Worm (Caenorhabditis elegans) whole organism, late embryonic: ENCODE measurements around the gene pqn-54.

ENCODE experiments used
- F13H6.1 ChIP-seq: sonication (generic microtip); optimal IDR thresholded peaks from 2 replicates; lab custom pipeline; 2016; ENCODE audit warnings: missing genetic modification characterization, missing compliant biosample characterization
- K02D7.2 ChIP-seq: sonication (generic microtip); optimal IDR thresholded peaks from 2 replicates; lab custom pipeline; 2017; ENCODE audit warnings: mild to moderate bottlenecking, missing genetic modification characterization, missing compliant biosample characterization
- K09A11.1 ChIP-seq: sonication (generic microtip); optimal IDR thresholded peaks from 2 replicates; lab custom pipeline; 2017; ENCODE audit warnings: antibody characterized with exemption, mild to moderate bottlenecking, missing genetic modification characterization, missing compliant biosample characterization; ENCODE audit not compliant: insufficient read depth
- ceh-18 ChIP-seq: sonication (generic microtip); optimal IDR thresholded peaks from 2 replicates; lab custom pipeline; 2016; ENCODE audit warnings: missing genetic modification characterization, missing compliant biosample characterization
- ceh-2 ChIP-seq: sonication (generic microtip); optimal IDR thresholded peaks from 2 replicates; lab custom pipeline; 2016; ENCODE audit warnings: missing genotype, missing genetic modification characterization, missing compliant biosample characterization
- ceh-22 ChIP-seq: sonication (generic microtip); optimal IDR thresholded peaks from 2 replicates; lab custom pipeline; 2017; ENCODE audit warnings: missing biosample characterization, missing genetic modification characterization
- ceh-24 ChIP-seq: sonication (generic microtip); optimal IDR thresholded peaks from 2 replicates; lab custom pipeline; 2016; ENCODE audit warnings: mild to moderate bottlenecking, missing genetic modification characterization, missing compliant biosample characterization
- ceh-30 ChIP-seq: fragments of 150-350 bp; optimal IDR thresholded peaks from 2 replicates; lab custom pipeline; 2014; ENCODE audit warnings: missing biosample characterization, missing genetic modification characterization
- ceh-31 ChIP-seq: sonication (generic microtip); optimal IDR thresholded peaks from 2 replicates; lab custom pipeline; 2016; ENCODE audit warnings: missing genetic modification characterization, missing compliant biosample characterization
- ceh-34 ChIP-seq: sonication (generic microtip); optimal IDR thresholded peaks from 2 replicates; lab custom pipeline; 2016; ENCODE audit warnings: mild to moderate bottlenecking, missing genetic modification characterization, missing compliant biosample characterization
- ceh-45 ChIP-seq: fragments of 200-800 bp; sonication (Bioruptor generic); IDR thresholded peaks from 2 replicates; pipeline ENCODE4 v1.3.6; 2022; ENCODE audit warnings: missing genetic modification reagents, missing genetic modification characterization, missing compliant biosample characterization
- ceh-6 ChIP-seq: fragments of 200-800 bp; sonication (Bioruptor generic); optimal IDR thresholded peaks from 2 replicates; lab custom pipeline; 2018; ENCODE audit warnings: mild to moderate bottlenecking, missing genetic modification characterization, missing compliant biosample characterization
- ceh-9 ChIP-seq: sonication (generic microtip); optimal IDR thresholded peaks from 2 replicates; lab custom pipeline; 2016; ENCODE audit warnings: mild to moderate bottlenecking, missing genetic modification characterization, inconsistent platforms, missing compliant biosample characterization
- dmd-4 ChIP-seq: sonication (generic microtip); optimal IDR thresholded peaks from 2 replicates; lab custom pipeline; 2016; ENCODE audit warnings: borderline replicate concordance, missing genetic modification characterization, missing compliant biosample characterization
- dve-1 ChIP-seq: sonication (generic microtip); optimal IDR thresholded peaks from 2 replicates; lab custom pipeline; 2017; ENCODE audit warnings: antibody characterized with exemption, mild to moderate bottlenecking, missing genetic modification characterization, missing compliant biosample characterization
- elt-2 ChIP-seq: sonication (generic microtip); optimal IDR thresholded peaks from 2 replicates; lab custom pipeline; 2016; ENCODE audit warnings: missing genetic modification reagents, missing genetic modification characterization, missing compliant biosample characterization
- fax-1 ChIP-seq: sonication (generic microtip); optimal IDR thresholded peaks from 2 replicates; lab custom pipeline; 2016; ENCODE audit warnings: missing genotype, missing genetic modification characterization, missing compliant biosample characterization
- fkh-10 ChIP-seq: fragments of 150-350 bp; optimal IDR thresholded peaks from 2 replicates; lab custom pipeline; 2014; ENCODE audit warnings: missing biosample characterization, missing genetic modification reagents, missing genetic modification characterization
- fkh-6 ChIP-seq: sonication (generic microtip); optimal IDR thresholded peaks from 2 replicates; lab custom pipeline; 2016; ENCODE audit warnings: missing genetic modification characterization, missing compliant biosample characterization
- gmeb-2 ChIP-seq: sonication (generic microtip); optimal IDR thresholded peaks from 2 replicates; lab custom pipeline; 2016; ENCODE audit warnings: missing genetic modification characterization, inconsistent platforms, missing compliant biosample characterization
- hlh-6 ChIP-seq: sonication (generic microtip); optimal IDR thresholded peaks from 2 replicates; lab custom pipeline; 2016; ENCODE audit warnings: missing genotype, missing genetic modification characterization, missing compliant biosample characterization
- hlh-8 ChIP-seq: sonication (generic microtip); optimal IDR thresholded peaks from 2 replicates; lab custom pipeline; 2016; ENCODE audit warnings: missing genotype, missing genetic modification characterization, missing compliant biosample characterization
- lin-11 ChIP-seq: fragments of 200-800 bp; sonication (Bioruptor generic); optimal IDR thresholded peaks from 2 replicates; lab custom pipeline; 2018; ENCODE audit warnings: mild to moderate bottlenecking, missing genetic modification characterization, missing compliant biosample characterization
- nfya-1 ChIP-seq: sonication (generic microtip); optimal IDR thresholded peaks from 2 replicates; lab custom pipeline; 2017; ENCODE audit warnings: missing genetic modification characterization, mild to moderate bottlenecking, missing compliant biosample characterization, antibody characterized with exemption, moderate library complexity
- npax-4 ChIP-seq: sonication (generic microtip); optimal IDR thresholded peaks from 2 replicates; lab custom pipeline; 2016; ENCODE audit warnings: missing genetic modification characterization, missing compliant biosample characterization
- odd-2 ChIP-seq: sonication (generic microtip); optimal IDR thresholded peaks from 2 replicates; lab custom pipeline; 2017; ENCODE audit warnings: antibody characterized with exemption, mild to moderate bottlenecking, missing genetic modification characterization, missing compliant biosample characterization
- pag-3 ChIP-seq: sonication (generic microtip); optimal IDR thresholded peaks from 2 replicates; lab custom pipeline; 2016; ENCODE audit warnings: missing compliant biosample characterization, missing genetic modification characterization, borderline replicate concordance
- pat-9 ChIP-seq: fragments of 200-800 bp; sonication (Bioruptor generic); optimal IDR thresholded peaks from 2 replicates; lab custom pipeline; 2018; ENCODE audit warnings: mild to moderate bottlenecking, missing genetic modification characterization, moderate library complexity, missing compliant biosample characterization
- pax-1 ChIP-seq: fragments of 150-350 bp; optimal IDR thresholded peaks from 2 replicates; lab custom pipeline; 2014; ENCODE audit warnings: missing biosample characterization, missing genetic modification characterization
- pha-2 ChIP-seq: sonication (generic microtip); optimal IDR thresholded peaks from 2 replicates; lab custom pipeline; 2017; ENCODE audit warnings: mild to moderate bottlenecking, missing genetic modification characterization, missing compliant biosample characterization
- pha-4 ChIP-seq: fragments of 150-350 bp; optimal IDR thresholded peaks from 2 replicates; lab custom pipeline; 2018; ENCODE audit warnings: missing biosample characterization, missing genetic modification reagents, missing genetic modification characterization
- pqm-1 ChIP-seq: sonication (generic microtip); optimal IDR thresholded peaks from 2 replicates; lab custom pipeline; 2016; ENCODE audit warnings: missing genetic modification characterization, missing compliant biosample characterization
- ref-2 ChIP-seq: sonication (generic microtip); optimal IDR thresholded peaks from 2 replicates; lab custom pipeline; 2016; ENCODE audit warnings: missing genetic modification characterization, missing compliant biosample characterization
- sdc-2 ChIP-seq: sonication (generic microtip); optimal IDR thresholded peaks from 2 replicates; lab custom pipeline; 2016; ENCODE audit warnings: missing genotype, missing genetic modification characterization, missing compliant biosample characterization
- syd-9 ChIP-seq: sonication (generic microtip); optimal IDR thresholded peaks from 2 replicates; lab custom pipeline; 2016; ENCODE audit warnings: mild to moderate bottlenecking, missing genetic modification characterization, moderate library complexity, missing compliant biosample characterization
- tbx-7 ChIP-seq: sonication (generic microtip); optimal IDR thresholded peaks from 2 replicates; lab custom pipeline; 2016; ENCODE audit warnings: missing genotype, missing genetic modification characterization, missing compliant biosample characterization
- unc-42 ChIP-seq: sonication (generic microtip); optimal IDR thresholded peaks from 2 replicates; lab custom pipeline; 2016; ENCODE audit warnings: missing genotype, missing genetic modification characterization, missing compliant biosample characterization
- unc-55 ChIP-seq: sonication (generic microtip); optimal IDR thresholded peaks from 2 replicates; lab custom pipeline; 2017; ENCODE audit warnings: missing biosample characterization, missing genetic modification reagents, missing genetic modification characterization
- ztf-16 ChIP-seq: sonication (generic microtip); optimal IDR thresholded peaks from 2 replicates; lab custom pipeline; 2017; ENCODE audit warnings: missing genetic modification characterization, missing compliant biosample characterization

The pqn-54 gene

ce11 chrV:1474486-1475125, 9.8 kb downstream of the pqn-54 start, which contains the start of the genes F53E2.2 and unc-60 (continued):
- TF ChIP-seq pha-2, result no peak
- TF ChIP-seq ceh-31 (tag; lab: Kevin White, UChicago), result peak; percentile 78
- TF ChIP-seq odd-2 (tag; lab: Kevin White, UChicago), result no peak
- TF ChIP-seq dmd-4, result no peak
- TF ChIP-seq ceh-45 (GFP tag; lab: Robert Waterston, UW), result no peak
- TF ChIP-seq ztf-16 (tag; lab: Kevin White, UChicago), result peak; percentile 28
- TF ChIP-seq npax-4 (tag; lab: Kevin White, UChicago), result no peak
- peak; percentile 42 for TF ChIP-seq ceh-2
- TF ChIP-seq hlh-6 (tag; lab: Kevin White, UChicago), result peak; percentile 2
- TF ChIP-seq ref-2, result peak; percentile 77
- no peak for TF ChIP-seq ceh-24
- peak; percentile 5 for TF ChIP-seq ceh-22 (tag; lab: Kevin White, UChicago)
- TF ChIP-seq syd-9 (tag; lab: Kevin White, UChicago), result peak; percentile 64
- no peak for TF ChIP-seq ceh-6 (GFP tag; lab: Kevin White, UChicago)
- peak; percentile 89 for TF ChIP-seq ceh-34 (tag; lab: Kevin White, UChicago)
- peak; percentile 60 for TF ChIP-seq fkh-6 (tag; lab: Kevin White, UChicago)
- peak; percentile 20 for TF ChIP-seq pqm-1
- TF ChIP-seq pha-4, result no peak
- TF ChIP-seq F13H6.1, result peak; percentile 72
- no peak for TF ChIP-seq fkh-10
- peak; percentile 40 for TF ChIP-seq sdc-2 (tag; lab: Kevin White, UChicago)
- peak; percentile 69 for TF ChIP-seq unc-42 (tag; lab: Kevin White, UChicago)
- peak; percentile 16 for TF ChIP-seq hlh-8 (tag; lab: Kevin White, UChicago)
- TF ChIP-seq elt-2 (tag; lab: Kevin White, UChicago), result peak; percentile 25
- peak; percentile 90 for TF ChIP-seq unc-55 (GFP tag; lab: Kevin White, UChicago)
- TF ChIP-seq ceh-9 (tag; lab: Kevin White, UChicago), result no peak
- no peak for TF ChIP-seq K02D7.2
- peak; percentile 16 for TF ChIP-seq lin-11 (tag; lab: Kevin White, UChicago)
- no peak for TF ChIP-seq tbx-7
- no peak for TF ChIP-seq pat-9
- TF ChIP-seq dve-1 (tag; lab: Kevin White, UChicago), result peak; percentile 12
- peak; percentile 85 for TF ChIP-seq nfya-1

ce11 chrV:1476284-1476792, 11.5 kb downstream of the pqn-54 start:
- no peak for TF ChIP-seq dmd-4
- no peak for TF ChIP-seq pag-3 (tag; lab: Kevin White, UChicago)
- no peak for TF ChIP-seq odd-2 (tag; lab: Kevin White, UChicago)
- no peak for TF ChIP-seq fax-1 (tag; lab: Kevin White, UChicago)
- no peak for TF ChIP-seq gmeb-2 (tag; lab: Kevin White, UChicago)
- no peak for TF ChIP-seq pax-1 (tag; lab: Kevin White, UChicago)
- TF ChIP-seq K09A11.1 (tag; lab: Kevin White, UChicago), result no peak
- TF ChIP-seq pha-4, result no peak

- TF ChIP-seq pat-9, result no peak
- TF ChIP-seq ref-2, result no peak
These were observed 12.1 kb downstream of the pqn-54 start for ce11 chrV:1476841-1477240.

ce11 chrV:1480841-1481240, 16.1 kb downstream of the pqn-54 start:
- peak; percentile 60 for TF ChIP-seq ceh-18 (tag; lab: Kevin White, UChicago)
- TF ChIP-seq ceh-30 (tag; lab: Kevin White, UChicago), result no peak
- no peak for TF ChIP-seq ref-2
